Fruit fly (Drosophila melanogaster) whole organism, prepupa: ENCODE data around the gene RpL8.
A peak's percentile ranks its signal among the peaks of the same experiment; 100 is the strongest.

Experiments
- Blimp-1 ChIP-seq: fragments of 200-800 bp; sonication (Bioruptor generic); optimal IDR thresholded peaks from 3 replicates; lab custom pipeline; 2017; ENCODE audit warnings: missing biosample characterization, missing genetic modification characterization, mild to moderate bottlenecking, moderate library complexity, missing genetic modification reagents
- CG10631 ChIP-seq: fragments of 200-800 bp; sonication (Bioruptor generic); optimal IDR thresholded peaks from 2 replicates; lab custom pipeline; 2016; ENCODE audit warnings: missing biosample characterization, missing genetic modification characterization
- CG10669 ChIP-seq: fragments of 200-800 bp; sonication (Bioruptor generic); optimal IDR thresholded peaks from 3 replicates; lab custom pipeline; 2018; ENCODE audit warnings: missing biosample characterization, mild to moderate bottlenecking, missing genetic modification characterization, moderate library complexity
- CG11294 ChIP-seq: fragments of 200-800 bp; sonication (Bioruptor generic); IDR thresholded peaks from 2 replicates; pipeline ENCODE4 v1.3.6; 2022; ENCODE audit warnings: missing biosample characterization, missing genetic modification characterization
- CG11762 ChIP-seq: fragments of 200-800 bp; sonication (Bioruptor generic); optimal IDR thresholded peaks from 3 replicates; lab custom pipeline; 2016; ENCODE audit warnings: missing biosample characterization, missing genetic modification characterization; ENCODE audit not compliant: insufficient read depth
- CG11902 ChIP-seq: fragments of 200-800 bp; sonication (Bioruptor generic); optimal IDR thresholded peaks from 3 replicates; lab custom pipeline; 2016; ENCODE audit warnings: missing biosample characterization, missing genetic modification characterization
- CG15336 ChIP-seq: fragments of 200-800 bp; sonication (Bioruptor generic); IDR thresholded peaks from 2 replicates; pipeline ENCODE4 v1.3.6; 2022; ENCODE audit warnings: missing biosample characterization, missing genetic modification characterization
- CG1621 ChIP-seq: fragments of 200-800 bp; sonication (Bioruptor generic); optimal IDR thresholded peaks from 3 replicates; lab custom pipeline; 2018; ENCODE audit warnings: missing biosample characterization, mild to moderate bottlenecking, missing genetic modification characterization
- CG16779 ChIP-seq: fragments of 200-800 bp; sonication (Bioruptor generic); optimal IDR thresholded peaks from 3 replicates; lab custom pipeline; 2017; ENCODE audit warnings: missing biosample characterization, mild to moderate bottlenecking, missing genetic modification characterization
- CG3032 ChIP-seq: fragments of 200-800 bp; optimal IDR thresholded peaks from 2 replicates; lab custom pipeline; 2019; ENCODE audit warnings: missing biosample characterization, mild to moderate bottlenecking, missing genetic modification characterization, moderate library complexity
- CG32006 ChIP-seq: fragments of 200-800 bp; sonication (Bioruptor generic); optimal IDR thresholded peaks from 3 replicates; lab custom pipeline; 2017; ENCODE audit warnings: missing biosample characterization, mild to moderate bottlenecking, missing genetic modification characterization
- CG3919 ChIP-seq: fragments of 200-800 bp; sonication (Bioruptor generic); optimal IDR thresholded peaks from 3 replicates; lab custom pipeline; 2016; ENCODE audit warnings: missing biosample characterization, missing genetic modification characterization
- CG4318 ChIP-seq: fragments of 200-800 bp; sonication (Bioruptor generic); optimal IDR thresholded peaks from 3 replicates; lab custom pipeline; 2017; ENCODE audit warnings: missing biosample characterization, mild to moderate bottlenecking, missing genetic modification characterization
- CG6163 ChIP-seq: fragments of 200-800 bp; sonication (Bioruptor generic); IDR thresholded peaks from 3 replicates; pipeline ENCODE4 v1.3.6; 2022; ENCODE audit warnings: missing biosample characterization, missing genetic modification characterization
- CG6276 ChIP-seq: fragments of 200-800 bp; sonication (Bioruptor generic); optimal IDR thresholded peaks from 2 replicates; lab custom pipeline; 2017; ENCODE audit warnings: missing biosample characterization, mild to moderate bottlenecking, missing genetic modification characterization
- CG6808 ChIP-seq: fragments of 200-800 bp; sonication (Bioruptor generic); optimal IDR thresholded peaks from 3 replicates; lab custom pipeline; 2017; ENCODE audit warnings: missing biosample characterization, missing genetic modification characterization, mild to moderate bottlenecking, moderate library complexity, missing genetic modification reagents
- CG7368 ChIP-seq: fragments of 200-800 bp; sonication (Bioruptor generic); optimal IDR thresholded peaks from 3 replicates; lab custom pipeline; 2016; ENCODE audit warnings: missing biosample characterization, missing genetic modification characterization
- CG8119 ChIP-seq: fragments of 200-800 bp; sonication (Bioruptor generic); IDR thresholded peaks from 3 replicates; pipeline ENCODE4 v1.3.6; 2022; ENCODE audit warnings: missing biosample characterization, missing genetic modification characterization
- CG8632 ChIP-seq: fragments of 200-800 bp; sonication (Bioruptor generic); optimal IDR thresholded peaks from 3 replicates; lab custom pipeline; 2016; ENCODE audit warnings: missing biosample characterization, missing genetic modification characterization
- CG9139 ChIP-seq: fragments of 200-800 bp; sonication (Bioruptor generic); optimal IDR thresholded peaks from 3 replicates; lab custom pipeline; 2017; ENCODE audit warnings: missing biosample characterization, mild to moderate bottlenecking, missing genetic modification characterization
- Eip78C ChIP-seq: fragments of 200-800 bp; sonication (Bioruptor generic); peaks from one replicate; lab custom pipeline; 2016; ENCODE audit warnings: missing biosample characterization, missing genetic modification characterization
- Eip93F ChIP-seq: fragments of 200-800 bp; sonication (Bioruptor generic); optimal IDR thresholded peaks from 2 replicates; lab custom pipeline; 2016; ENCODE audit warnings: missing biosample characterization, mild to moderate bottlenecking, missing genetic modification characterization
- Ets21C ChIP-seq: fragments of 200-800 bp; sonication (Bioruptor generic); optimal IDR thresholded peaks from 3 replicates; lab custom pipeline; 2016; ENCODE audit warnings: missing biosample characterization, missing genetic modification characterization
- Ets96B ChIP-seq: fragments of 200-800 bp; optimal IDR thresholded peaks from 2 replicates; lab custom pipeline; 2019; ENCODE audit warnings: missing biosample characterization, mild to moderate bottlenecking, missing genetic modification characterization, moderate library complexity
- Gug ChIP-seq: fragments of 200-800 bp; sonication (Bioruptor generic); IDR thresholded peaks from 2 replicates; pipeline ENCODE4 v1.3.6; 2022; ENCODE audit warnings: missing biosample characterization, missing genetic modification characterization
- Hr39 ChIP-seq: fragments of 200-800 bp; sonication (Bioruptor generic); optimal IDR thresholded peaks from 2 replicates; lab custom pipeline; 2016; ENCODE audit warnings: missing biosample characterization, missing genetic modification characterization
- Hr4 ChIP-seq: fragments of 200-800 bp; sonication (Bioruptor generic); optimal IDR thresholded peaks from 3 replicates; lab custom pipeline; 2016; ENCODE audit warnings: missing biosample characterization, missing genetic modification characterization
- Lpt ChIP-seq: fragments of 200-800 bp; sonication (Bioruptor generic); optimal IDR thresholded peaks from 3 replicates; lab custom pipeline; 2016; ENCODE audit warnings: missing biosample characterization, missing genetic modification characterization
- Met ChIP-seq: fragments of 200-800 bp; sonication (Bioruptor generic); optimal IDR thresholded peaks from 3 replicates; lab custom pipeline; 2016; ENCODE audit warnings: missing biosample characterization, missing genetic modification characterization
- OdsH ChIP-seq: fragments of 200-800 bp; sonication (Bioruptor generic); optimal IDR thresholded peaks from 3 replicates; lab custom pipeline; 2016; ENCODE audit warnings: missing biosample characterization, missing genetic modification characterization
- Smox ChIP-seq: fragments of 200-800 bp; sonication (Bioruptor generic); optimal IDR thresholded peaks from 3 replicates; lab custom pipeline; 2016; ENCODE audit warnings: missing biosample characterization, missing genetic modification characterization
- Sox102F ChIP-seq: fragments of 200-800 bp; sonication (Bioruptor generic); optimal IDR thresholded peaks from 2 replicates; lab custom pipeline; 2016; ENCODE audit warnings: missing biosample characterization, mild to moderate bottlenecking, missing genetic modification characterization
- Sox14 ChIP-seq: fragments of 200-800 bp; sonication (Bioruptor generic); optimal IDR thresholded peaks from 3 replicates; lab custom pipeline; 2016; ENCODE audit warnings: missing biosample characterization, missing genetic modification characterization
- acj6 ChIP-seq: fragments of 200-800 bp; sonication (Bioruptor generic); optimal IDR thresholded peaks from 3 replicates; lab custom pipeline; 2016; ENCODE audit warnings: missing biosample characterization, missing genetic modification characterization
- cyc ChIP-seq: fragments of 200-800 bp; sonication (Bioruptor generic); optimal IDR thresholded peaks from 3 replicates; lab custom pipeline; 2016; ENCODE audit warnings: missing biosample characterization, missing genetic modification characterization
- dac ChIP-seq: fragments of 200-800 bp; sonication (Bioruptor generic); optimal IDR thresholded peaks from 2 replicates; lab custom pipeline; 2017; ENCODE audit warnings: missing biosample characterization, mild to moderate bottlenecking, missing genetic modification characterization
- dsx ChIP-seq: fragments of 200-800 bp; optimal IDR thresholded peaks from 3 replicates; lab custom pipeline; 2019; ENCODE audit warnings: missing biosample characterization, mild to moderate bottlenecking, missing genetic modification characterization, moderate library complexity; ENCODE audit not compliant: poor library complexity, severe bottlenecking
- eg ChIP-seq: fragments of 200-800 bp; sonication (Bioruptor generic); IDR thresholded peaks from 3 replicates; pipeline ENCODE4 v1.3.6; 2022; ENCODE audit warnings: missing biosample characterization, missing genetic modification characterization
- esn ChIP-seq: fragments of 200-800 bp; sonication (Bioruptor generic); optimal IDR thresholded peaks from 2 replicates; lab custom pipeline; 2016; ENCODE audit warnings: missing biosample characterization, mild to moderate bottlenecking, missing genetic modification characterization, moderate library complexity
- fd59A ChIP-seq: fragments of 200-800 bp; sonication (Bioruptor generic); optimal IDR thresholded peaks from 2 replicates; lab custom pipeline; 2017; ENCODE audit warnings: missing biosample characterization, mild to moderate bottlenecking, missing genetic modification characterization, missing genetic modification reagents
- fd85E ChIP-seq: fragments of 200-800 bp; sonication (Bioruptor generic); optimal IDR thresholded peaks from 3 replicates; lab custom pipeline; 2016; ENCODE audit warnings: missing biosample characterization, missing genetic modification characterization
- net ChIP-seq: fragments of 200-800 bp; sonication (Bioruptor generic); optimal IDR thresholded peaks from 3 replicates; lab custom pipeline; 2016; ENCODE audit warnings: missing biosample characterization, missing genetic modification characterization
- salr ChIP-seq, 2 experiments: fragments of 200-800 bp; sonication (Bioruptor generic); optimal IDR thresholded peaks; 3 replicates each; lab custom pipeline; 2016 to 2018; ENCODE audit warnings: missing biosample characterization in 2 of 2, missing genetic modification characterization in 2 of 2, mild to moderate bottlenecking in 1 of 2
- spab ChIP-seq: fragments of 200-800 bp; sonication (Bioruptor generic); optimal IDR thresholded peaks from 2 replicates; lab custom pipeline; 2017; ENCODE audit warnings: missing biosample characterization, mild to moderate bottlenecking, missing genetic modification characterization, missing genetic modification reagents
- ss ChIP-seq, 2 experiments: fragments of 200-800 bp; sonication (Bioruptor generic); optimal IDR thresholded peaks; 2 replicates in 1 of 2; 3 replicates in 1 of 2; lab custom pipeline; 2017 to 2018; ENCODE audit warnings: mild to moderate bottlenecking in 2 of 2, missing biosample characterization in 2 of 2, missing genetic modification characterization in 2 of 2, moderate library complexity in 1 of 2
- topi ChIP-seq: fragments of 200-800 bp; sonication (Bioruptor generic); optimal IDR thresholded peaks from 3 replicates; lab custom pipeline; 2016; ENCODE audit warnings: missing biosample characterization, missing genetic modification characterization
- vri ChIP-seq: fragments of 200-800 bp; sonication (Bioruptor generic); optimal IDR thresholded peaks from 3 replicates; lab custom pipeline; 2016; ENCODE audit warnings: missing biosample characterization, mild to moderate bottlenecking, missing genetic modification characterization

Gene RpL8

dm6 chr3L:2575240-2575639, 12.0 kb upstream of the RpL8 start (continued):
- TF ChIP-seq CG6808 (GFP tag; lab: Kevin White, UChicago) (peak; percentile 19), net (GFP tag; lab: Kevin White, UChicago) (peak; percentile 39), CG15336 (GFP tag; lab: Robert Waterston, UW) (peak; percentile 72), Met (GFP tag; lab: Kevin White, UChicago) (no peak), CG16779 (tag; lab: Kevin White, UChicago) (no peak), CG11294 (GFP tag; lab: Robert Waterston, UW) (0 out of 2 replicates have a peak, but pooled peaks have one; percentile 6), CG9139 (GFP tag; lab: Kevin White, UChicago) (no peak), acj6 (GFP tag; lab: Kevin White, UChicago) (peak; percentile 18), Blimp-1 (GFP tag; lab: Kevin White, UChicago) (no peak), Sox14 (GFP tag; lab: Kevin White, UChicago) (no peak), dac (GFP tag; lab: Kevin White, UChicago) (no peak), CG8119 (GFP tag; lab: Robert Waterston, UW) (peak; percentile 65), Ets96B (peak; percentile 39), eg (GFP tag; lab: Robert Waterston, UW) (peak; percentile 56), esn (GFP tag; lab: Kevin White, UChicago) (no peak), CG3032 (tag; lab: Kevin White, UChicago) (peak; percentile 37), Hr39 (peak; percentile 6), CG3919 (GFP tag; lab: Kevin White, UChicago) (peak; percentile 56), CG7368 (GFP tag; lab: Kevin White, UChicago) (peak; percentile 44), CG11762 (GFP tag; lab: Kevin White, UChicago) (peak; percentile 43), Lpt (peak; percentile 18), CG11902 (GFP tag; lab: Kevin White, UChicago) (no peak), topi (GFP tag; lab: Kevin White, UChicago) (peak; percentile 53), CG1621 (tag; lab: Kevin White, UChicago) (no peak), fd59A (GFP tag; lab: Kevin White, UChicago) (peak; percentile 21), Eip93F (GFP tag; lab: Kevin White, UChicago) (no peak), CG6163 (GFP tag; lab: Robert Waterston, UW) (peak; percentile 51; the same call in 2 of the 3 replicates), OdsH (GFP tag; lab: Kevin White, UChicago) (peak; percentile 32), cyc (peak; percentile 27), Smox (GFP tag; lab: Kevin White, UChicago) (no peak), dsx (GFP tag; lab: Kevin White, UChicago) (peak; percentile 14), ss (GFP tag; optimal IDR thresholded peaks at IDR 0.05; lab: Kevin White, UChicago) (no peak), CG4318 (GFP tag; lab: Kevin White, UChicago) (peak; percentile 10)

- TF ChIP-seq CG8632 (GFP tag; lab: Kevin White, UChicago) (no peak), CG8119 (GFP tag; lab: Robert Waterston, UW) (0 out of 3 replicates have a peak, but pooled peaks have one; percentile 18), Eip93F (GFP tag; lab: Kevin White, UChicago) (no peak), OdsH (GFP tag; lab: Kevin White, UChicago) (peak; percentile 3), Gug (GFP tag; lab: Robert Waterston, UW) (no peak), fd85E (GFP tag; lab: Kevin White, UChicago) (no peak), Hr4 (GFP tag; lab: Kevin White, UChicago) (peak; percentile 15), CG32006 (peak; percentile 7), Eip78C (GFP tag; lab: Kevin White, UChicago) (peak; percentile 83), Hr39 (no peak), CG6276 (GFP tag; lab: Kevin White, UChicago) (peak; percentile 1), vri (peak; percentile 6), CG10669 (GFP tag; lab: Kevin White, UChicago) (no peak), dac (GFP tag; lab: Kevin White, UChicago) (no peak), Sox102F (GFP tag; lab: Kevin White, UChicago) (peak; percentile 7), salr (GFP tag; optimal IDR thresholded peaks at IDR 0.05; lab: Kevin White, UChicago) (no peak), Ets96B (peak; percentile 1), Ets21C (no peak), fd59A (GFP tag; lab: Kevin White, UChicago) (no peak), CG10631 (GFP tag; lab: Kevin White, UChicago) (no peak), topi (GFP tag; lab: Kevin White, UChicago) (peak; percentile 1), CG1621 (tag; lab: Kevin White, UChicago) (no peak), CG11762 (GFP tag; lab: Kevin White, UChicago) (no peak), net (GFP tag; lab: Kevin White, UChicago) (peak; percentile 15), Met (GFP tag; lab: Kevin White, UChicago) (peak; percentile 28), spab (GFP tag; lab: Kevin White, UChicago) (no peak)
Observed at dm6 chr3L:2577096-2577831, 10.0 kb upstream of the RpL8 start.
